Worm (Caenorhabditis elegans) whole organism, L4 larva: ENCODE measurements around the gene F59B10.3.

Experiments
- F26F4.8 ChIP-seq: fragments of 200-800 bp; sonication (Bioruptor generic); conservative IDR thresholded peaks from 2 replicates; pipeline ENCODE4 v1.3.6; 2022; ENCODE audit warnings: missing genetic modification characterization, missing compliant biosample characterization
- F49E8.2 ChIP-seq: sonication (generic microtip); optimal IDR thresholded peaks from 2 replicates; lab custom pipeline; 2016; ENCODE audit warnings: missing compliant biosample characterization, mild to moderate bottlenecking, missing genetic modification characterization, borderline replicate concordance
- T20F7.1 ChIP-seq: fragments of 200-800 bp; sonication (Bioruptor generic); optimal IDR thresholded peaks from 2 replicates; lab custom pipeline; 2018; ENCODE audit warnings: mild to moderate bottlenecking, missing genetic modification characterization, missing compliant biosample characterization
- T26A8.4 ChIP-seq: fragments of 200-800 bp; sonication (Bioruptor generic); IDR thresholded peaks from 2 replicates; pipeline ENCODE4 v1.3.6; 2022; ENCODE audit warnings: missing genetic modification characterization, missing compliant biosample characterization
- Y105C5A.15 ChIP-seq: fragments of 200-800 bp; sonication (Bioruptor generic); IDR thresholded peaks from 2 replicates; pipeline ENCODE4 v1.3.6; 2022; ENCODE audit warnings: missing genetic modification characterization, missing compliant biosample characterization
- Y5F2A.4 ChIP-seq: fragments of 200-800 bp; sonication (Bioruptor generic); optimal IDR thresholded peaks from 2 replicates; lab custom pipeline; 2018; ENCODE audit warnings: mild to moderate bottlenecking, missing genetic modification characterization, missing compliant biosample characterization
- ZK546.5 ChIP-seq, 2 experiments: sonication (generic microtip); optimal IDR thresholded peaks; 2 replicates each; lab custom pipeline; 2017; ENCODE audit warnings: missing biosample characterization in 2 of 2, missing genetic modification characterization in 2 of 2
- aha-1 ChIP-seq: fragments of 150-350 bp; peaks from one replicate; lab custom pipeline; 2014; ENCODE audit warnings: missing biosample characterization, missing genetic modification characterization
- arid-1 ChIP-seq: fragments of 200-800 bp; sonication (Bioruptor generic); conservative IDR thresholded peaks from 2 replicates; pipeline ENCODE4 v1.3.6; 2022; ENCODE audit warnings: missing genetic modification reagents, missing genetic modification characterization, missing compliant biosample characterization
- ceh-20 ChIP-seq: fragments of 200-800 bp; sonication (Bioruptor generic); IDR thresholded peaks from 2 replicates; pipeline ENCODE4 v1.3.6; 2022; ENCODE audit warnings: missing genetic modification reagents, missing genetic modification characterization, missing compliant biosample characterization
- ceh-28 ChIP-seq: fragments of 150-350 bp; optimal IDR thresholded peaks from 2 replicates; lab custom pipeline; 2014; ENCODE audit warnings: missing biosample characterization, missing genetic modification reagents, missing genetic modification characterization
- ces-1 ChIP-seq: fragments of 150-350 bp; sonication (generic microtip); optimal IDR thresholded peaks from 4 replicates; lab custom pipeline; 2014; ENCODE audit warnings: missing biosample characterization, missing genetic modification reagents, missing genetic modification characterization
- cey-2 ChIP-seq: sonication (generic microtip); optimal IDR thresholded peaks from 3 replicates; lab custom pipeline; 2017; ENCODE audit warnings: missing genetic modification characterization, mild to moderate bottlenecking, missing compliant biosample characterization, antibody characterized with exemption, borderline replicate concordance; ENCODE audit not compliant: insufficient read depth
- ctbp-1 ChIP-seq: fragments of 200-800 bp; sonication (Bioruptor generic); IDR thresholded peaks from 2 replicates; pipeline ENCODE4 v1.3.6; 2022; ENCODE audit warnings: missing genetic modification reagents, missing genetic modification characterization, missing compliant biosample characterization
- dmd-6 ChIP-seq: fragments of 200-800 bp; sonication (Bioruptor generic); IDR thresholded peaks from 2 replicates; pipeline ENCODE4 v1.3.6; 2022; ENCODE audit warnings: missing genetic modification reagents, missing genetic modification characterization, missing compliant biosample characterization
- dmd-9 ChIP-seq: fragments of 200-800 bp; sonication (Bioruptor generic); IDR thresholded peaks from 2 replicates; pipeline ENCODE4 v1.3.6; 2022; ENCODE audit warnings: missing genetic modification reagents, missing genetic modification characterization, missing compliant biosample characterization
- duxl-1 ChIP-seq: sonication (generic microtip); optimal IDR thresholded peaks from 2 replicates; lab custom pipeline; 2016; ENCODE audit warnings: mild to moderate bottlenecking, missing genetic modification characterization, moderate library complexity, missing compliant biosample characterization; ENCODE audit not compliant: poor library complexity
- dve-1 ChIP-seq: sonication (generic microtip); optimal IDR thresholded peaks from 2 replicates; lab custom pipeline; 2017; ENCODE audit warnings: antibody characterized with exemption, mild to moderate bottlenecking, missing genetic modification characterization, missing compliant biosample characterization; ENCODE audit not compliant: insufficient read depth
- fkh-10 ChIP-seq: fragments of 150-350 bp; optimal IDR thresholded peaks from 2 replicates; lab custom pipeline; 2014; ENCODE audit warnings: missing biosample characterization, missing genetic modification reagents, missing genetic modification characterization
- hlh-11 ChIP-seq: fragments of 200-800 bp; sonication (Bioruptor generic); optimal IDR thresholded peaks from 2 replicates; lab custom pipeline; 2018; ENCODE audit warnings: mild to moderate bottlenecking, missing genetic modification characterization, missing compliant biosample characterization
- hmg-1.1 ChIP-seq: fragments of 200-800 bp; sonication (Bioruptor generic); IDR thresholded peaks from 2 replicates; pipeline ENCODE4 v1.3.6; 2022; ENCODE audit warnings: missing genetic modification reagents, missing genetic modification characterization, missing compliant biosample characterization
- lin-1 ChIP-seq: fragments of 200-800 bp; sonication (Bioruptor generic); IDR thresholded peaks from 2 replicates; pipeline ENCODE4 v1.3.6; 2022; ENCODE audit warnings: missing genetic modification reagents, missing genetic modification characterization, missing compliant biosample characterization
- lir-3 ChIP-seq: sonication (generic microtip); optimal IDR thresholded peaks from 2 replicates; lab custom pipeline; 2016; ENCODE audit warnings: mild to moderate bottlenecking, missing genetic modification characterization, missing compliant biosample characterization
- madf-5 ChIP-seq, 2 experiments: fragments of 200-800 bp; sonication (Bioruptor generic); IDR thresholded peaks; 2 replicates each; pipeline ENCODE4 v1.3.6; 2022; ENCODE audit warnings: missing compliant biosample characterization in 2 of 2, missing genetic modification characterization in 2 of 2
- madf-9 ChIP-seq: fragments of 200-800 bp; sonication (Bioruptor generic); conservative IDR thresholded peaks from 2 replicates; pipeline ENCODE4 v1.3.6; 2022; ENCODE audit warnings: missing genetic modification reagents, missing genetic modification characterization, missing compliant biosample characterization
- mes-2 ChIP-seq: sonication (generic microtip); optimal IDR thresholded peaks from 2 replicates; lab custom pipeline; 2016; ENCODE audit warnings: missing genotype, mild to moderate bottlenecking, missing genetic modification characterization, missing compliant biosample characterization; ENCODE audit not compliant: poor library complexity, severe bottlenecking
- nhr-10 ChIP-seq: fragments of 150-350 bp; optimal IDR thresholded peaks from 2 replicates; lab custom pipeline; 2014; ENCODE audit warnings: missing biosample characterization, missing genetic modification characterization
- nhr-11 ChIP-seq: fragments of 150-350 bp; optimal IDR thresholded peaks from 2 replicates; lab custom pipeline; 2014; ENCODE audit warnings: missing biosample characterization, missing genetic modification characterization
- nhr-111 ChIP-seq: fragments of 200-800 bp; sonication (Bioruptor generic); optimal IDR thresholded peaks from 2 replicates; lab custom pipeline; 2018; ENCODE audit warnings: mild to moderate bottlenecking, missing genetic modification characterization, missing compliant biosample characterization
- nhr-25 ChIP-seq: sonication (generic microtip); optimal IDR thresholded peaks from 2 replicates; lab custom pipeline; 2017; ENCODE audit warnings: missing genetic modification characterization, mild to moderate bottlenecking, missing compliant biosample characterization, antibody characterized with exemption, moderate library complexity, borderline replicate concordance; ENCODE audit not compliant: insufficient read depth
- nhr-28 ChIP-seq: fragments of 150-350 bp; optimal IDR thresholded peaks from 2 replicates; lab custom pipeline; 2014; ENCODE audit warnings: missing biosample characterization, missing genetic modification characterization
- nhr-76 ChIP-seq: fragments of 150-350 bp; optimal IDR thresholded peaks from 2 replicates; lab custom pipeline; 2014; ENCODE audit warnings: missing biosample characterization, missing genetic modification characterization
- php-3 ChIP-seq: fragments of 200-800 bp; sonication (Bioruptor generic); IDR thresholded peaks from 2 replicates; pipeline ENCODE4 v1.3.6; 2022; ENCODE audit warnings: missing genetic modification reagents, missing genetic modification characterization, missing compliant biosample characterization
- pqm-1 ChIP-seq: sonication (generic microtip); optimal IDR thresholded peaks from 2 replicates; lab custom pipeline; 2017; ENCODE audit warnings: missing biosample characterization, missing genetic modification characterization
- skn-1 ChIP-seq: fragments of 150-350 bp; optimal IDR thresholded peaks from 2 replicates; lab custom pipeline; 2014; ENCODE audit warnings: missing biosample characterization, missing genetic modification characterization
- tag-97 ChIP-seq: fragments of 200-800 bp; sonication (Bioruptor generic); IDR thresholded peaks from 2 replicates; pipeline ENCODE4 v1.3.6; 2022; ENCODE audit warnings: missing genetic modification characterization, missing compliant biosample characterization
- unc-39 ChIP-seq: sonication (generic microtip); optimal IDR thresholded peaks from 2 replicates; lab custom pipeline; 2017; ENCODE audit warnings: missing biosample characterization, missing genetic modification characterization
- unc-62 ChIP-seq, 3 experiments: fragments of 150-350 bp in 1 of 3; sonication (generic microtip); optimal IDR thresholded peaks in 2 of 3; peaks in 1 of 3; 1 replicate in 1 of 3; 2 replicates in 2 of 3; lab custom pipeline; 2014 to 2017; ENCODE audit warnings: missing biosample characterization in 3 of 3, missing genetic modification characterization in 3 of 3, missing genetic modification reagents in 3 of 3, missing genotype in 1 of 3
- vab-7 ChIP-seq: fragments of 200-800 bp; sonication (Bioruptor generic); IDR thresholded peaks from 2 replicates; pipeline ENCODE4 v1.3.6; 2022; ENCODE audit warnings: missing genetic modification reagents, missing genetic modification characterization, missing compliant biosample characterization
- zfp-2 ChIP-seq: sonication (generic microtip); optimal IDR thresholded peaks from 2 replicates; lab custom pipeline; 2016; ENCODE audit warnings: mild to moderate bottlenecking, missing genetic modification characterization, missing compliant biosample characterization
- zfp-3 ChIP-seq: fragments of 200-800 bp; sonication (Bioruptor generic); conservative IDR thresholded peaks from 2 replicates; pipeline ENCODE4 v1.3.6; 2022; ENCODE audit warnings: missing genetic modification reagents, missing genetic modification characterization, missing compliant biosample characterization
- ztf-7 ChIP-seq: fragments of 150-350 bp; optimal IDR thresholded peaks from 2 replicates; lab custom pipeline; 2014; ENCODE audit warnings: missing biosample characterization, missing genetic modification characterization

Gene F59B10.3

DNA sequence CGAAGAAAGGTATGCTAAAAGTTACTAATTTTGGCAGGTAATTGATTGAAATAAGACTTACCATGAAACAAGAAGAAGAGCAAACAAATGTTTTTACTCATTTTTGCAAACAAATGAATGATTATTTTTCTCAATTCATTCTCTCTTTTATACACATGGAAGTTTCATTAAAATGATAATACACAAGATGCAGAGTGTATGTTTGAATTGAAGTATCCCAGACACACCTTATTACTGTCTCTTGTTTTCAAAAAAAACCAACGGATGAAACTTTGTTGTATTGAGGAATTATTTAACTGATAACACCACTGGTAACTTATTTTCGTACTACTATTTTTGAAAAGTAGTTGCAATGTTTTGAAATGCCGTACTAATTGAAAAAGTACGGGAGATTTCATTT lies 31.0 kb upstream of the F59B10.3 start, which contains the start of gene clec-59:
Gene clec-59, minus strand, starts transcription at position 101 of the 400 bp plus-strand sequence.
- TF ChIP-seq unc-39 (tag; lab: Kevin White, UChicago) (no peak), F26F4.8 (GFP tag; lab: Robert Waterston, UW) (no peak)

ce11 chrII:10480043-10480442 lies 30.3 kb upstream of the F59B10.3 start:
- TF ChIP-seq F49E8.2 (tag; lab: Kevin White, UChicago): no peak
- TF ChIP-seq aha-1 (tag; lab: Kevin White, UChicago): peak; percentile 91

DNA sequence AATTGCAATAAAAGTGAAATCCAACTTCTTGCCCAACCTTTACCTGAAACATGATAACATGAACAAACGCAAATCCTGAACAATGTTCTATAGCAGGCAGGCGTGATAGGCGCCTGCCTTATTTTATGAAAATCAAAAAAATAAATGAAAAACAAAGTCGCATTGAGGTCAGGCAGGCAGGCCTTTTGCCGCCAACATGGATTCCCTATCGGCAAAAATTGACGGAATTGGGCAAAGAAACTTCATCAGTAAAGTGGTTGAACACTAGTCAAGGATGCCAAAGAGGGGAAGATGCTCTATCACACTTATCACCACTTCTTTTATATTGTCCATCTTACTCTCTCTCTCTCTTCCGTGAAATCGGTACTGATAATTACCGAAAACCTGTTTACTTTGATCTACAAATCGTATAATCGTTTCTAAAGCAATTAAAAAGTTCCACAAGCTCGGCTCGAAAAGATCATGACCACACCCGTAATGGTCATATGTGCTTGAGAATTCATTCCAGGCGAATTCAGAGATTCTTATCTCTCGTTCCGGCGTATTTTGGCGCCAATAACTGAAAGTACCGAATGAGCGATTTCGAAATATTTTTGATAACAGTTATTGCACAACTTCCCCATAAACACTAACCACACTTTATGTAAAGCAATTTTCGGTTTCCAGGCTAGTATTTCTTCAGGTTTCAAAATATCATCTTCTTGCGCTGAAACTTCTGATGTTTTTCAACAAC lies 28.4 kb upstream of the F59B10.3 start, which contains the start of the genes clec-60 and ZK666.11:
Gene clec-60, minus strand, starts transcription at position 51 of the 733 bp plus-strand sequence.
Gene ZK666.11, plus strand, starts transcription at position 699 of the 733 bp plus-strand sequence.
- TF ChIP-seq hlh-11 (tag; lab: Kevin White, UChicago): peak; percentile 37
- peak; percentile 2 for TF ChIP-seq pqm-1 (tag; lab: Kevin White, UChicago)
- TF ChIP-seq T26A8.4: no peak
- TF ChIP-seq dmd-6 (GFP tag; lab: Robert Waterston, UW): peak; percentile 27; the same call in 1 of the 2 replicates
- TF ChIP-seq nhr-28: peak; percentile 73

ce11 chrII:10482899-10483298 lies 27.4 kb upstream of the F59B10.3 start:
- no peak for TF ChIP-seq ctbp-1 (GFP tag; lab: Robert Waterston, UW)
- TF ChIP-seq fkh-10 (GFP tag; lab: Kevin White, UChicago): no peak
- no peak for TF ChIP-seq madf-5 (GFP tag; IDR thresholded peaks at IDR 0.05; lab: Robert Waterston, UW)
- no peak for TF ChIP-seq vab-7 (GFP tag; lab: Robert Waterston, UW)
- no peak for TF ChIP-seq lin-1
- no peak for TF ChIP-seq skn-1
- TF ChIP-seq Y5F2A.4: no peak
- no peak for TF ChIP-seq Y105C5A.15 (GFP tag; lab: Robert Waterston, UW)
- no peak for TF ChIP-seq tag-97 (GFP tag; lab: Robert Waterston, UW)
- no peak for TF ChIP-seq zfp-3
- no peak for TF ChIP-seq nhr-11 (tag; lab: Kevin White, UChicago)
- TF ChIP-seq T20F7.1: no peak
- no peak for TF ChIP-seq arid-1 (GFP tag; lab: Robert Waterston, UW)
- TF ChIP-seq mes-2 (tag; lab: Kevin White, UChicago): no peak
- TF ChIP-seq unc-62 (GFP tag; optimal IDR thresholded peaks at IDR 0.05 in 1 of 2; lab: Kevin White, UChicago): peak in 1 of 2 experiments; percentile 27
- TF ChIP-seq unc-62 (tag; optimal IDR thresholded peaks at IDR 0.05; lab: Kevin White, UChicago): no peak
- TF ChIP-seq nhr-111: no peak
- TF ChIP-seq pqm-1 (tag; lab: Kevin White, UChicago): peak; percentile 84
- TF ChIP-seq nhr-25 (tag; lab: Kevin White, UChicago): no peak
- TF ChIP-seq php-3 (GFP tag; lab: Robert Waterston, UW): 0 out of 2 replicates have a peak, but pooled peaks have one; percentile 40
- no peak for TF ChIP-seq ces-1
- peak; percentile 61 for TF ChIP-seq nhr-28
- no peak for TF ChIP-seq dmd-9 (GFP tag; lab: Robert Waterston, UW)
- TF ChIP-seq ceh-28 (tag; lab: Kevin White, UChicago): no peak
- no peak for TF ChIP-seq ztf-7 (tag; lab: Kevin White, UChicago)
- no peak for TF ChIP-seq madf-9
- TF ChIP-seq ZK546.5 (tag; optimal IDR thresholded peaks at IDR 0.05; lab: Kevin White, UChicago): no peak
- peak; percentile 77 for TF ChIP-seq aha-1 (tag; lab: Kevin White, UChicago)
- no peak for TF ChIP-seq cey-2
- peak; percentile 13 for TF ChIP-seq dve-1 (tag; lab: Kevin White, UChicago)
- no peak for TF ChIP-seq ceh-20 (GFP tag; lab: Robert Waterston, UW)
- TF ChIP-seq lir-3: no peak
- no peak for TF ChIP-seq zfp-2 (tag; lab: Kevin White, UChicago)
- TF ChIP-seq hmg-1.1 (GFP tag; lab: Robert Waterston, UW): no peak
- TF ChIP-seq nhr-10 (tag; lab: Kevin White, UChicago): no peak
- no peak for TF ChIP-seq duxl-1 (tag; lab: Kevin White, UChicago)
- TF ChIP-seq nhr-76 (tag; lab: Kevin White, UChicago): no peak
